Fruit fly (Drosophila melanogaster) whole organism: ENCODE measurements around the gene FASN2.

ENCODE experiments used
- CG8478 ChIP-seq: fragments of >200 bp; optimal IDR thresholded peaks from 2 replicates; lab custom pipeline; 2018; ENCODE audit warnings: inconsistent platforms
- Dll ChIP-seq: fragments of >200 bp; optimal IDR thresholded peaks from 2 replicates; lab custom pipeline; 2017
- EcR ChIP-seq, 2 experiments: fragments of >200 bp; optimal IDR thresholded peaks; 2 replicates each; lab custom pipeline; 2017; ENCODE audit warnings: missing biosample characterization in 2 of 2, missing genetic modification characterization in 2 of 2, missing genetic modification reagents in 2 of 2
- pan ChIP-seq: fragments of >200 bp; optimal IDR thresholded peaks from 2 replicates; lab custom pipeline; 2017
- psq ChIP-seq: fragments of >200 bp; optimal IDR thresholded peaks from 2 replicates; lab custom pipeline; 2017
- usp ChIP-seq: fragments of >200 bp; optimal IDR thresholded peaks from 2 replicates; lab custom pipeline; 2017; ENCODE audit warnings: missing biosample characterization, missing genetic modification characterization, mixed read lengths

The FASN2 gene

dm6 chr2L:3090245-3090644, 46.5 kb downstream of the FASN2 start:
- no peak for TF ChIP-seq pan (lab: Kevin White, UChicago)
- TF ChIP-seq usp (GFP tag; lab: Kevin White, UChicago) = no peak
- TF ChIP-seq psq (lab: Kevin White, UChicago) = no peak
- no peak for TF ChIP-seq EcR (GFP tag; optimal IDR thresholded peaks at IDR 0.05; lab: Kevin White, UChicago)
- TF ChIP-seq CG8478 (lab: Kevin White, UChicago) = no peak
- no peak for TF ChIP-seq Dll (lab: Kevin White, UChicago)

- TF ChIP-seq psq (lab: Kevin White, UChicago) = no peak
- TF ChIP-seq Dll (lab: Kevin White, UChicago) = no peak
Observed at dm6 chr2L:3092535-3092934, 48.8 kb downstream of the FASN2 start.

dm6 chr2L:3094901-3095777, 51.4 kb downstream of the FASN2 start:
- TF ChIP-seq usp (GFP tag; lab: Kevin White, UChicago) (no peak), Dll (lab: Kevin White, UChicago) (no peak), CG8478 (lab: Kevin White, UChicago) (no peak), pan (lab: Kevin White, UChicago) (no peak), EcR (GFP tag; optimal IDR thresholded peaks at IDR 0.05; lab: Kevin White, UChicago) (no peak), psq (lab: Kevin White, UChicago) (no peak)

- TF ChIP-seq CG8478 (lab: Kevin White, UChicago) (no peak), usp (GFP tag; lab: Kevin White, UChicago) (no peak), EcR (GFP tag; optimal IDR thresholded peaks at IDR 0.05; lab: Kevin White, UChicago) (no peak), pan (lab: Kevin White, UChicago) (no peak), Dll (lab: Kevin White, UChicago) (no peak), psq (lab: Kevin White, UChicago) (no peak)
Observed at dm6 chr2L:3099930-3100329, 56.2 kb downstream of the FASN2 start.

- no peak for TF ChIP-seq usp (GFP tag; lab: Kevin White, UChicago)
- TF ChIP-seq EcR (GFP tag; optimal IDR thresholded peaks at IDR 0.05; lab: Kevin White, UChicago) = no peak
- TF ChIP-seq psq (lab: Kevin White, UChicago) = no peak
- no peak for TF ChIP-seq Dll (lab: Kevin White, UChicago)
- TF ChIP-seq CG8478 (lab: Kevin White, UChicago) = no peak
- TF ChIP-seq pan (lab: Kevin White, UChicago) = no peak
Observed at dm6 chr2L:3100812-3101211, 57.1 kb downstream of the FASN2 start.
